Fruit fly (Drosophila melanogaster) S2 (cell line): Measurements from ENCODE around the gene CG31288.

Source experiments
- CG8478 ChIP-seq: fragments of >200 bp; optimal IDR thresholded peaks from 2 replicates; lab custom pipeline; 2018
- CTCF ChIP-seq, 2 experiments: fragments of >200 bp; optimal IDR thresholded peaks; 2 replicates each; lab custom pipeline; 2018

DNA sequence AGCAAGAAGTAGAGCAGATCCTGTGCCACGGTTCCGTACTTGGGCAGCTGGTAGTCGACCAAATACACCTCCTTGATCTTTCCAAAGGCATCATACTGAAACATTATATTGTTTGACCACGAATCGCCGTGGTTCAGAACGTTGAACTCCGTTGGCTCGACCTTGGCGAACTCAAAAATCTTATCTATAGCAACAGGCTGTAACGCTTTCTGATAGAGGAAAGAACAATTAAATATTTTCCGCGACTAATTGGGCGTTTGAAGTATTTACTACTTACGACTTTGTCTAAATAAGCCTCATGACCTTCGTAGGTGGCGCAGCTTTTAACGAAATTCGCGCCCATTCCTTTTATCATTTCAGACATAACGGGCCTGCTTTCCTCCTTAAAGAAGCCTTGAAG, 22.3 kb upstream of the CG31288 start:
- TF ChIP-seq CG8478 (lab: Kevin White, UChicago) (no peak), CTCF (optimal IDR thresholded peaks at IDR 0.05; lab: Kevin White, UChicago) (no peak)
